Fruit fly (Drosophila melanogaster) whole organism, embryonic: ENCODE results near the gene chrb.

ENCODE experiments used
- Abd-B ChIP-seq: fragments of 200-800 bp; sonication (Bioruptor generic); optimal IDR thresholded peaks from 2 replicates; lab custom pipeline; 2018; ENCODE audit warnings: missing biosample characterization, mild to moderate bottlenecking, missing genetic modification characterization, moderate library complexity
- Atf-2 ChIP-seq: fragments of 200-800 bp; sonication (Bioruptor generic); optimal IDR thresholded peaks from 2 replicates; lab custom pipeline; 2016; ENCODE audit warnings: missing biosample characterization, missing genetic modification characterization
- BtbVII ChIP-seq: fragments of 200-800 bp; sonication (Bioruptor generic); optimal IDR thresholded peaks from 3 replicates; lab custom pipeline; 2017; ENCODE audit warnings: missing biosample characterization, mild to moderate bottlenecking, missing genetic modification characterization
- CG11504 ChIP-seq: fragments of 200-800 bp; sonication (Bioruptor generic); optimal IDR thresholded peaks from 3 replicates; lab custom pipeline; 2019; ENCODE audit warnings: missing biosample characterization, mild to moderate bottlenecking, missing genetic modification characterization, moderate library complexity
- CG12659 ChIP-seq: fragments of 200-800 bp; sonication (Bioruptor generic); optimal IDR thresholded peaks from 3 replicates; lab custom pipeline; 2017; ENCODE audit warnings: mild to moderate bottlenecking, missing biosample characterization, missing genetic modification reagents, missing genetic modification characterization
- CG13123 ChIP-seq: fragments of 200-800 bp; sonication (Bioruptor generic); optimal IDR thresholded peaks from 2 replicates; lab custom pipeline; 2016; ENCODE audit warnings: missing biosample characterization, missing genetic modification characterization
- CG13296 ChIP-seq: fragments of 200-800 bp; sonication (Bioruptor generic); optimal IDR thresholded peaks from 3 replicates; lab custom pipeline; 2018; ENCODE audit warnings: missing biosample characterization, mild to moderate bottlenecking, missing genetic modification characterization
- CG14710 ChIP-seq: fragments of 200-800 bp; sonication (Bioruptor generic); optimal IDR thresholded peaks from 3 replicates; lab custom pipeline; 2019; ENCODE audit warnings: missing biosample characterization, mild to moderate bottlenecking, missing genetic modification characterization, moderate library complexity
- CG15269 ChIP-seq: fragments of 200-800 bp; sonication (Bioruptor generic); optimal IDR thresholded peaks from 2 replicates; lab custom pipeline; 2018; ENCODE audit warnings: missing biosample characterization, mild to moderate bottlenecking, missing genetic modification characterization, moderate library complexity
- CG15514 ChIP-seq: fragments of 200-800 bp; sonication (Bioruptor generic); optimal IDR thresholded peaks from 3 replicates; lab custom pipeline; 2017; ENCODE audit warnings: missing biosample characterization, missing genetic modification characterization, mild to moderate bottlenecking, moderate library complexity, missing genetic modification reagents
- CG15601 ChIP-seq: fragments of 200-800 bp; sonication (Bioruptor generic); optimal IDR thresholded peaks from 3 replicates; lab custom pipeline; 2019; ENCODE audit warnings: missing biosample characterization, mild to moderate bottlenecking, missing genetic modification characterization, moderate library complexity
- CG16813 ChIP-seq: fragments of 200-800 bp; sonication (Bioruptor generic); IDR thresholded peaks from 3 replicates; pipeline ENCODE4 v1.3.6; 2022; ENCODE audit warnings: missing biosample characterization, missing genetic modification characterization; ENCODE audit not compliant: partially characterized antibody
- CG17361 ChIP-seq: fragments of 200-800 bp; sonication (Bioruptor generic); IDR thresholded peaks from 3 replicates; pipeline ENCODE4 v1.3.6; 2022; ENCODE audit warnings: missing biosample characterization, missing genetic modification characterization
- CG17568 ChIP-seq: fragments of 200-800 bp; sonication (Bioruptor generic); optimal IDR thresholded peaks from 2 replicates; lab custom pipeline; 2018; ENCODE audit warnings: missing biosample characterization, mild to moderate bottlenecking, missing genetic modification characterization, moderate library complexity
- CG17829 ChIP-seq: fragments of 200-800 bp; optimal IDR thresholded peaks from 2 replicates; lab custom pipeline; 2019; ENCODE audit warnings: missing biosample characterization, mild to moderate bottlenecking, missing genetic modification characterization, moderate library complexity
- CG2199 ChIP-seq: fragments of 200-800 bp; sonication (Bioruptor generic); IDR thresholded peaks from 3 replicates; pipeline ENCODE4 v1.3.6; 2022; ENCODE audit warnings: missing biosample characterization, missing genetic modification characterization
- CG30403 ChIP-seq: fragments of 200-800 bp; sonication (Bioruptor generic); optimal IDR thresholded peaks from 3 replicates; lab custom pipeline; 2016; ENCODE audit warnings: missing biosample characterization, missing genetic modification characterization
- CG33213 ChIP-seq: fragments of 200-800 bp; sonication (Bioruptor generic); optimal IDR thresholded peaks from 3 replicates; lab custom pipeline; 2016; ENCODE audit warnings: missing biosample characterization, missing genetic modification characterization
- CG7271 ChIP-seq: fragments of 200-800 bp; sonication (Bioruptor generic); optimal IDR thresholded peaks from 2 replicates; lab custom pipeline; 2018; ENCODE audit warnings: missing biosample characterization, mild to moderate bottlenecking, missing genetic modification characterization, moderate library complexity
- CG7839 ChIP-seq: fragments of 200-800 bp; sonication (Bioruptor generic); optimal IDR thresholded peaks from 3 replicates; lab custom pipeline; 2018; ENCODE audit warnings: missing biosample characterization, mild to moderate bottlenecking, missing genetic modification characterization, moderate library complexity
- CG8290 ChIP-seq, 3 experiments: fragments of 200-800 bp; sonication (Bioruptor generic); optimal IDR thresholded peaks; 2 replicates each; lab custom pipeline; 2016 to 2019; ENCODE audit warnings: missing biosample characterization in 3 of 3, missing genetic modification characterization in 3 of 3, mild to moderate bottlenecking in 2 of 3, moderate library complexity in 1 of 3
- CTCF ChIP-seq: fragments of 200-800 bp; sonication (Bioruptor generic); optimal IDR thresholded peaks from 2 replicates; lab custom pipeline; 2017; ENCODE audit warnings: missing biosample characterization, mild to moderate bottlenecking, missing genetic modification characterization, moderate library complexity
- CoRest ChIP-seq: fragments of 200-800 bp; sonication (Bioruptor generic); optimal IDR thresholded peaks from 3 replicates; lab custom pipeline; 2018; ENCODE audit warnings: missing biosample characterization, mild to moderate bottlenecking, missing genetic modification characterization, moderate library complexity
- Deaf1 ChIP-seq: fragments of 200-800 bp; optimal IDR thresholded peaks from 3 replicates; lab custom pipeline; 2019; ENCODE audit warnings: missing biosample characterization, mild to moderate bottlenecking, missing genetic modification characterization, moderate library complexity
- Dek ChIP-seq: fragments of 200-800 bp; sonication (Bioruptor generic); optimal IDR thresholded peaks from 3 replicates; lab custom pipeline; 2019; ENCODE audit warnings: missing biosample characterization, mild to moderate bottlenecking, missing genetic modification characterization, moderate library complexity
- Dp ChIP-seq: fragments of 200-800 bp; sonication (Bioruptor generic); optimal IDR thresholded peaks from 2 replicates; lab custom pipeline; 2018; ENCODE audit warnings: missing biosample characterization, mild to moderate bottlenecking, missing genetic modification characterization, moderate library complexity
- Fer3 ChIP-seq: fragments of 200-800 bp; sonication (Bioruptor generic); optimal IDR thresholded peaks from 2 replicates; lab custom pipeline; 2018; ENCODE audit warnings: missing biosample characterization, mild to moderate bottlenecking, missing genetic modification characterization, moderate library complexity
- HmgZ ChIP-seq: fragments of 200-800 bp; sonication (Bioruptor generic); optimal IDR thresholded peaks from 2 replicates; lab custom pipeline; 2018; ENCODE audit warnings: missing biosample characterization, mild to moderate bottlenecking, missing genetic modification characterization
- Lhr ChIP-seq: fragments of 200-800 bp; sonication (Bioruptor generic); optimal IDR thresholded peaks from 3 replicates; lab custom pipeline; 2017; ENCODE audit warnings: mild to moderate bottlenecking, missing biosample characterization, missing genetic modification reagents, missing genetic modification characterization
- Med ChIP-seq: fragments of 200-800 bp; sonication (Bioruptor generic); peaks from one replicate; lab custom pipeline; 2016; ENCODE audit warnings: missing biosample characterization, missing genetic modification characterization, mild to moderate bottlenecking, inconsistent platforms, moderate library complexity
- Meics ChIP-seq: fragments of 200-800 bp; sonication (Bioruptor generic); optimal IDR thresholded peaks from 2 replicates; lab custom pipeline; 2017; ENCODE audit warnings: missing biosample characterization, mild to moderate bottlenecking, missing genetic modification characterization
- Oli ChIP-seq: fragments of 200-800 bp; sonication (Bioruptor generic); optimal IDR thresholded peaks from 2 replicates; lab custom pipeline; 2018; ENCODE audit warnings: missing biosample characterization, mild to moderate bottlenecking, missing genetic modification characterization, moderate library complexity
- Scr ChIP-seq: fragments of 200-800 bp; sonication (Bioruptor generic); IDR thresholded peaks from 2 replicates; pipeline ENCODE4 v1.3.6; 2022; ENCODE audit warnings: missing biosample characterization, missing genetic modification characterization; ENCODE audit not compliant: partially characterized antibody
- abd-A ChIP-seq: fragments of 200-800 bp; sonication (Bioruptor generic); optimal IDR thresholded peaks from 3 replicates; lab custom pipeline; 2019; ENCODE audit warnings: missing biosample characterization, mild to moderate bottlenecking, missing genetic modification characterization, moderate library complexity
- amos ChIP-seq: fragments of 200-800 bp; sonication (Bioruptor generic); IDR thresholded peaks from 2 replicates; pipeline ENCODE4 v1.3.6; 2022; ENCODE audit warnings: missing biosample characterization, missing genetic modification characterization; ENCODE audit not compliant: partially characterized antibody
- bigmax ChIP-seq: fragments of 200-800 bp; sonication (Bioruptor generic); optimal IDR thresholded peaks from 2 replicates; lab custom pipeline; 2018; ENCODE audit warnings: missing biosample characterization, mild to moderate bottlenecking, missing genetic modification characterization
- chinmo ChIP-seq: fragments of 200-800 bp; sonication (Bioruptor generic); IDR thresholded peaks from 4 replicates; pipeline ENCODE4 v1.3.6; 2022; ENCODE audit warnings: missing biosample characterization, missing genetic modification characterization; ENCODE audit not compliant: partially characterized antibody
- dan ChIP-seq: fragments of 200-800 bp; sonication (Bioruptor generic); IDR thresholded peaks from 2 replicates; pipeline ENCODE4 v1.3.6; 2022; ENCODE audit warnings: missing biosample characterization, missing genetic modification characterization
- exex ChIP-seq: fragments of 200-800 bp; sonication (Bioruptor generic); optimal IDR thresholded peaks from 4 replicates; lab custom pipeline; 2018; ENCODE audit warnings: missing biosample characterization, mild to moderate bottlenecking, missing genetic modification characterization, moderate library complexity
- fd3F ChIP-seq: fragments of 200-800 bp; sonication (Bioruptor generic); optimal IDR thresholded peaks from 2 replicates; lab custom pipeline; 2018; ENCODE audit warnings: missing biosample characterization, mild to moderate bottlenecking, missing genetic modification characterization, moderate library complexity
- mirr ChIP-seq: fragments of 200-800 bp; sonication (Bioruptor generic); optimal IDR thresholded peaks from 3 replicates; lab custom pipeline; 2018; ENCODE audit warnings: missing biosample characterization, mild to moderate bottlenecking, missing genetic modification characterization
- pita ChIP-seq: fragments of 200-800 bp; sonication (Bioruptor generic); optimal IDR thresholded peaks from 2 replicates; lab custom pipeline; 2017; ENCODE audit warnings: missing biosample characterization, mild to moderate bottlenecking, missing genetic modification characterization
- pzg ChIP-seq: fragments of 200-800 bp; sonication (Bioruptor generic); optimal IDR thresholded peaks from 3 replicates; lab custom pipeline; 2018; ENCODE audit warnings: missing biosample characterization, mild to moderate bottlenecking, missing genetic modification characterization, moderate library complexity
- sd ChIP-seq: fragments of 200-800 bp; sonication (Bioruptor generic); optimal IDR thresholded peaks from 3 replicates; lab custom pipeline; 2018; ENCODE audit warnings: missing biosample characterization, mild to moderate bottlenecking, missing genetic modification characterization, moderate library complexity
- stwl ChIP-seq: fragments of 200-800 bp; sonication (Bioruptor generic); optimal IDR thresholded peaks from 3 replicates; lab custom pipeline; 2018; ENCODE audit warnings: missing biosample characterization, mild to moderate bottlenecking, missing genetic modification characterization, moderate library complexity
- sug ChIP-seq: fragments of 200-800 bp; optimal IDR thresholded peaks from 2 replicates; lab custom pipeline; 2019; ENCODE audit warnings: missing biosample characterization, mild to moderate bottlenecking, missing genetic modification characterization, moderate library complexity
- z ChIP-seq: fragments of 200-800 bp; sonication (Bioruptor generic); IDR thresholded peaks from 3 replicates; pipeline ENCODE4 v1.3.6; 2022; ENCODE audit warnings: missing biosample characterization, missing genetic modification characterization

Gene chrb

dm6 chr3L:11510489-11510888 is 23.1 kb downstream of the chrb start, which contains the start of gene CG33272:
TSS of gene CG33272 (minus strand) at chr3L:11510589.
- TF ChIP-seq Fer3 (tag; lab: Kevin White, UChicago), result no peak
- peak; percentile 51 for TF ChIP-seq fd3F (GFP tag; lab: Kevin White, UChicago)
- TF ChIP-seq BtbVII (GFP tag; lab: Kevin White, UChicago), result peak; percentile 10
- peak; percentile 29 for TF ChIP-seq CG17568 (GFP tag; lab: Kevin White, UChicago)
- peak; percentile 19 for TF ChIP-seq Med (GFP tag; lab: Kevin White, UChicago)
- no peak for TF ChIP-seq Atf-2 (GFP tag; lab: Kevin White, UChicago)
- peak; percentile 20 for TF ChIP-seq mirr
- peak; percentile 47 for TF ChIP-seq CG13296
- peak; percentile 22 for TF ChIP-seq CG15269

DNA sequence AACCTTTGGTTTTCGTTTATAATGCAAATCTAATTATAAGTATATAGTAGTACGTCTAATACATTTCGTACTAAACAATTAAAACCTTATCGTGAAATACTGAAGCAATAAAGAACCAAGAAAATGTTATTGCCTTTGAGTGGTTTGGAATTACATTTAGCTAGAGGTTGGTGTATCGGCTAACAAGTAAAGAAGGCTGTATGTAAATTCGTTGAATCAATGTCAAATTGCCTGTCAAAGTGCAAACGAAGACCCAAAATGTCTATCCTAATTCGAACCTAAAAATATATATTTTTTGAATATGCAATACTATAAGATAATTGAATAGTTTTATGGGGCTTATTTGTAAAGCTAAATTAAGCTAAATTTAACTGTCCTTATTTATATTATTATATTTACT is 23.9 kb downstream of the chrb start:
- TF ChIP-seq CG14710 (tag; lab: Kevin White, UChicago) (peak; percentile 12), sug (tag; lab: Kevin White, UChicago) (peak; percentile 22), Deaf1 (no peak), CG15601 (tag; lab: Kevin White, UChicago) (peak; percentile 24), bigmax (GFP tag; lab: Kevin White, UChicago) (peak; percentile 88), Oli (tag; lab: Kevin White, UChicago) (no peak), pita (peak; percentile 60), CG2199 (GFP tag; lab: Robert Waterston, UW) (peak; percentile 89), CTCF (GFP tag; lab: Kevin White, UChicago) (peak; percentile 84), CG7271 (no peak), CG33213 (GFP tag; lab: Kevin White, UChicago) (no peak), CG30403 (GFP tag; lab: Kevin White, UChicago) (no peak), z (GFP tag; lab: Robert Waterston, UW) (peak; percentile 81), CG17361 (peak; percentile 33; the same call in 1 of the 3 replicates), CG7839 (no peak), CG16813 (GFP tag; lab: Robert Waterston, UW) (peak; percentile 50; the same call in 1 of the 3 replicates), Lhr (peak; percentile 22), CG11504 (tag; lab: Kevin White, UChicago) (peak; percentile 22), CG8290 (GFP tag; optimal IDR thresholded peaks at IDR 0.05; lab: Kevin White, UChicago) (no peak), CG8290 (tag; optimal IDR thresholded peaks at IDR 0.05; lab: Kevin White, UChicago) (peak in 1 of 2 experiments; percentile 16), pzg (GFP tag; lab: Kevin White, UChicago) (peak; percentile 13), Abd-B (GFP tag; lab: Kevin White, UChicago) (peak; percentile 64), Scr (GFP tag; lab: Robert Waterston, UW) (0 out of 2 replicates have a peak, but pooled peaks have one; percentile 20), CoRest (tag; lab: Kevin White, UChicago) (peak; percentile 23), amos (peak; percentile 58), Meics (no peak), CG17829 (peak; percentile 9), CG12659 (GFP tag; lab: Kevin White, UChicago) (peak; percentile 31), CG15514 (GFP tag; lab: Kevin White, UChicago) (peak; percentile 32), sd (tag; lab: Kevin White, UChicago) (peak; percentile 15), abd-A (peak; percentile 14), dan (no peak), chinmo (GFP tag; lab: Robert Waterston, UW) (0 out of 4 replicates have a peak, but pooled peaks have one; percentile 38), exex (peak; percentile 5), Dp (GFP tag; lab: Kevin White, UChicago) (peak; percentile 10), Dek (tag; lab: Kevin White, UChicago) (peak; percentile 39), CG13123 (no peak), stwl (peak; percentile 81), HmgZ (tag; lab: Kevin White, UChicago) (peak; percentile 22)
